Worm (Caenorhabditis elegans): ENCODE results near the gene ZC487.1.

ZC487.1 gene

DNA sequence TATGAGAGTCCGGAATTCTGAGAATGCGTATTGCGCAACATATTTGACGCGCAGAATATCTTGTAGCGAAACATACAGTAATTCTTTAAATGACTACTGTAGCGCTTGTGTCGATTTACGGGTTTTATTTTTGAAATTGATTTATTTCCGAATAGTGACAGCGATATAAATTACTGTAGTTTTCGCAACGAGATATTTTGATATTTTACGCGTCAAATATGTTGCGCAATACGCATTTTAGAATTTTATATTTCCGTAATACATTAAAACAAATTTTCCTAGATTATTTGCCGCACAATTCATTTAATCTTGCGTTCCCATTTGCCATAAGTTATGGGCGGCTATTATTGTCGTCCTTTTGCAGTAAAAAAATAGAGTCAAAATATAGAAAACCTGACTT, 22.0 kb upstream of the ZC487.1 start:
- TF ChIP-seq B0310.2 (tag; optimal IDR thresholded peaks at IDR 0.05) (no peak), hmg-4 (GFP tag; optimal IDR thresholded peaks at IDR 0.05) (no peak), sea-1 (GFP tag; conservative IDR thresholded peaks at IDR 0.05) (no peak), tra-4 (tag; optimal IDR thresholded peaks at IDR 0.05) (no peak), hmbx-1 (tag; optimal IDR thresholded peaks at IDR 0.05) (no peak), ama-1 (optimal IDR thresholded peaks at IDR 0.05) (no peak), ceh-13 (GFP tag; optimal IDR thresholded peaks at IDR 0.05) (no peak)

DNA sequence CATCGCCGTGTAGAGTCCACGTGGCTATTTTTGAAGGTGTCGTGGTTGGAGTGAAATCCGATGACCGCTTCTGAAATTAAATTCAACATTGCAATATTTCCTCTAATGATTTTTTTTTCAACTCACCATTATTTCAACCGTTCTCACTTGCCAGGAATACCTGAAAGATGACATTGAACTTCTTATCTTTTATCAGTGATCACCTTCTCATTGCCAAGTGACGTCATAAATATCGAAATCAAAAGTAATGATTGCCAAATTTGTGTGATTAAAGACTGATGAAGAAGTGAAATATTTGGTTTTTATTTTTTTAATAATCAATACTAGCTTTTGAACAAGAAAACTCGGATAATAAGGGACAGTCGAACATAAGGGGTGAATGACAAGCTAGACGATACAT, 20.6 kb upstream of the ZC487.1 start, which contains the start of gene W02F12.4:
TSS of gene W02F12.4 (minus strand) at position 164 of the 400 bp plus-strand sequence.
- no peak for TF ChIP-seq scrt-1 (GFP tag; IDR thresholded peaks at IDR 0.05)
- TF ChIP-seq B0310.2 (tag; optimal IDR thresholded peaks at IDR 0.05), result no peak
- no peak for TF ChIP-seq hmg-4 (GFP tag; optimal IDR thresholded peaks at IDR 0.05)
- TF ChIP-seq aly-1 (tag; optimal IDR thresholded peaks at IDR 0.05), result no peak
- no peak for TF ChIP-seq flt-1 (GFP tag; IDR thresholded peaks at IDR 0.05)
- TF ChIP-seq sea-1 (GFP tag; conservative IDR thresholded peaks at IDR 0.05), result no peak
- no peak for TF ChIP-seq tbx-37 (GFP tag; conservative IDR thresholded peaks at IDR 0.05)
- TF ChIP-seq F13C5.2 (tag; optimal IDR thresholded peaks at IDR 0.05), result no peak
- TF ChIP-seq hnd-1 (tag; optimal IDR thresholded peaks at IDR 0.05), result no peak
- no peak for TF ChIP-seq tra-4 (tag; optimal IDR thresholded peaks at IDR 0.05)
- no peak for TF ChIP-seq tbx-11 (GFP tag; IDR thresholded peaks at IDR 0.05)
- TF ChIP-seq ama-1 (optimal IDR thresholded peaks at IDR 0.05), result no peak
- no peak for TF ChIP-seq ceh-36 (tag; optimal IDR thresholded peaks at IDR 0.05)
- no peak for TF ChIP-seq ceh-13 (GFP tag; optimal IDR thresholded peaks at IDR 0.05)
- no peak for TF ChIP-seq ets-7 (tag; optimal IDR thresholded peaks at IDR 0.05)
- no peak for TF ChIP-seq hmbx-1 (tag; optimal IDR thresholded peaks at IDR 0.05)

DNA sequence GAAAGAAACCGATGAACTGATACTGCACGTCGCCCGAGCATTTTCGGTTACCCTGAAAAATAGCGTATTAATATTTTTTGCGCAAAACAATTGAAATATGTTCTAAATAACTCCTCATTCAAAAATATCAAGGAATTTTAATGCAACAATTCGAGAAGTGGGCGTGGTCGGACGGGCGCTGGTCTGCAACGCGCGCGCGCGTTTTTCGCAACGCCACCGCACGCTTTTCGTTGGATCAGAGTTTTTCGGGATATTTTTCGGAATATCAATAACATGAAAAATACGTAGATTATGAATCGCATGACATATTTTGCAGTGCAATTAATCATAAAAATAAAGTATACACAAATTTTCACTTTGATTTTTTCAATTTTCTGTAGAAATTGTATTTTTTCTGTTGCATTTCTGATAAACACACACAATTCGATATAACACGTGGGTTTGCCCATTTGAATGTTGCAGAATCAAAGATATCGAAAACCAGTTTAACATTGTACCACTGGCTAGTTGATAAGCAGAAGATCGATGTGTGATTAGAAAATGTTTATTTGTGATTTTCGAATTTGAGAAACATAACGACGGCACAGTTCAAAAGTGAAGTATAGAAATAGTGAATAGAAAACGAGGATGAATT, 18.2 kb upstream of the ZC487.1 start, which contains the start of gene dlst-1:
TSS of gene dlst-1 (minus strand) at position 52 of the 634 bp plus-strand sequence.
- TF ChIP-seq hmbx-1 (tag; optimal IDR thresholded peaks at IDR 0.05) (peak; percentile 5), B0310.2 (tag; optimal IDR thresholded peaks at IDR 0.05) (peak; percentile 23), ama-1 (optimal IDR thresholded peaks at IDR 0.05) (no peak), pes-1 (GFP tag; IDR thresholded peaks at IDR 0.05) (peak; percentile 70; the same call in 1 of the 2 replicates), sea-1 (GFP tag; conservative IDR thresholded peaks at IDR 0.05) (peak; percentile 51; the same call in 1 of the 2 replicates), flt-1 (GFP tag; IDR thresholded peaks at IDR 0.05) (peak; percentile 46; the same call in 1 of the 2 replicates), scrt-1 (GFP tag; IDR thresholded peaks at IDR 0.05) (0 out of 2 replicates have a peak, but pooled peaks have one; percentile 50), ceh-13 (GFP tag; optimal IDR thresholded peaks at IDR 0.05) (peak; percentile 21), tbx-11 (GFP tag; IDR thresholded peaks at IDR 0.05) (peak; percentile 71), hmg-4 (GFP tag; optimal IDR thresholded peaks at IDR 0.05) (peak; percentile 66), tra-4 (tag; optimal IDR thresholded peaks at IDR 0.05) (no peak), aly-1 (tag; optimal IDR thresholded peaks at IDR 0.05) (peak; percentile 52), tbx-37 (GFP tag; conservative IDR thresholded peaks at IDR 0.05) (no peak), F13C5.2 (tag; optimal IDR thresholded peaks at IDR 0.05) (peak; percentile 87), hnd-1 (tag; optimal IDR thresholded peaks at IDR 0.05) (peak; percentile 19), ceh-36 (tag; optimal IDR thresholded peaks at IDR 0.05) (peak; percentile 49), ets-7 (tag; optimal IDR thresholded peaks at IDR 0.05) (no peak)

DNA sequence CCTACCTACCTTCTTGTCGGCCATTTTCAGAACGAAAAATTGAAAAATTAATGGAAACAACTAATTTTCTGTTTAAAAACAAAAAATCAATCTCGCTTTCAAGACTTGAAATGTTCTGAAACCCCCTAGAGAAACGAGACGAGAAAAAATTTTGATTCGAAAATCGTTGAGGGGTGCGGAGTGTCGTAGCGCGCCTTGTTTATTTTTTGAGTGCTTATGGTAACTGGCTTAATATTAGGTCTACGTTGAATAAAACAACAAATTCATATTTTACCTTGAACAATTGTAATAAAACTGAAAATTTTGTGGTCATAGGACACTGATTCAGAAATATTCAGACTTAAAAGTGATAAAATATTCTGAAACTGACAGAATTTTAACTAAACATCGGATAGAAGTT, 16.9 kb upstream of the ZC487.1 start, which contains the start of gene sna-1:
TSS of gene sna-1 (minus strand) at position 218 of the 400 bp plus-strand sequence.
- TF ChIP-seq flt-1 (GFP tag; IDR thresholded peaks at IDR 0.05) (no peak), F13C5.2 (tag; optimal IDR thresholded peaks at IDR 0.05) (no peak), hmg-4 (GFP tag; optimal IDR thresholded peaks at IDR 0.05) (no peak), ceh-36 (tag; optimal IDR thresholded peaks at IDR 0.05) (no peak), B0310.2 (tag; optimal IDR thresholded peaks at IDR 0.05) (no peak), hmbx-1 (tag; optimal IDR thresholded peaks at IDR 0.05) (no peak), sea-1 (GFP tag; conservative IDR thresholded peaks at IDR 0.05) (no peak)

DNA sequence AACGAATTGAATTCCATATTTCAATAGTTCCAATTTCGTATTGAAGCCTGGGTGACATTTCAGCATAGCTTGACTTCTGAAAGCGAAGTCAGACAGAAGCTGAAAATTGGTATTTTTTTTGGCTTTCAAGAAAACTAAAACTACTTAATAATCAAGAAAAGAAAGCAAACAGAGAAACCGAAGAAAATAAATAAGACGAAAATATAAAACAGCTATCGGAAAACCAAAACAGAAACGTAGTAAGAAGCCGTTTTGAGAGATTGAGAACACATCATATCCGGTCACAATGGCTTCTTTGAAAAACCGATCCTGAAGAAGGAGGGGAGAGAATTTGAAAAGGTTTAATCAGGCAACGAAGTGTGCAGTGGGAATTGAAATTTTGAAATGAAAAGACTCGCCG, 9.1 kb upstream of the ZC487.1 start, which contains the start of gene srg-30:
TSS of gene srg-30 (minus strand) at position 101 of the 400 bp plus-strand sequence.
- TF ChIP-seq ets-7 (tag; optimal IDR thresholded peaks at IDR 0.05), result no peak
- no peak for TF ChIP-seq ama-1 (optimal IDR thresholded peaks at IDR 0.05)
- no peak for TF ChIP-seq B0310.2 (tag; optimal IDR thresholded peaks at IDR 0.05)
- TF ChIP-seq ceh-36 (tag; optimal IDR thresholded peaks at IDR 0.05), result no peak
- TF ChIP-seq flt-1 (GFP tag; IDR thresholded peaks at IDR 0.05), result no peak
- TF ChIP-seq ceh-13 (GFP tag; optimal IDR thresholded peaks at IDR 0.05), result no peak
- TF ChIP-seq scrt-1 (GFP tag; IDR thresholded peaks at IDR 0.05), result no peak

DNA sequence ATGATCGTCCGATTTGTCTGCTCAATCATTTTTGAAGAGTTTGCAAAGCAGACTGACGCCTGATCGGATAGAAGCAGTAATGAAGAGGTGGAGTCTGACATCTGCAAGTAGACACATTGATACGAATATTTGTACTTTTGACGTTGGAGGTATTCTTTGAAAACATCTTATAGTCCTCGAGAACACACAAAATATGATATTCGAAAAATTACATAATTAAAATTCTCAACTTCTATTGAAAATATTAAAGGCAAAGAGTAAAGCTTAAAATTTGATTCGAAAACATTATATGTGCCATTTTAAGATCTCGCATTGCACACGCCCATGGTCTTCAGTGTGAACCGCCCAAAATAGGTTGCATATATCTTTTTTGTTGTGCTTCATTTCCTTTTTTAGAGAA, 4.9 kb upstream of the ZC487.1 start, which contains the start of gene ZC487.2:
TSS of gene ZC487.2 (minus strand) at position 101 of the 400 bp plus-strand sequence.
- no peak for TF ChIP-seq ama-1 (optimal IDR thresholded peaks at IDR 0.05)
- no peak for TF ChIP-seq tbx-11 (GFP tag; IDR thresholded peaks at IDR 0.05)
- TF ChIP-seq ceh-36 (tag; optimal IDR thresholded peaks at IDR 0.05), result no peak
- TF ChIP-seq sea-1 (GFP tag; conservative IDR thresholded peaks at IDR 0.05), result no peak
- TF ChIP-seq ets-7 (tag; optimal IDR thresholded peaks at IDR 0.05), result no peak
- TF ChIP-seq scrt-1 (GFP tag; IDR thresholded peaks at IDR 0.05), result no peak
- no peak for TF ChIP-seq hmbx-1 (tag; optimal IDR thresholded peaks at IDR 0.05)
- no peak for TF ChIP-seq B0310.2 (tag; optimal IDR thresholded peaks at IDR 0.05)
- no peak for TF ChIP-seq hmg-4 (GFP tag; optimal IDR thresholded peaks at IDR 0.05)
- TF ChIP-seq tbx-37 (GFP tag; conservative IDR thresholded peaks at IDR 0.05), result no peak
- TF ChIP-seq ceh-13 (GFP tag; optimal IDR thresholded peaks at IDR 0.05), result no peak

DNA sequence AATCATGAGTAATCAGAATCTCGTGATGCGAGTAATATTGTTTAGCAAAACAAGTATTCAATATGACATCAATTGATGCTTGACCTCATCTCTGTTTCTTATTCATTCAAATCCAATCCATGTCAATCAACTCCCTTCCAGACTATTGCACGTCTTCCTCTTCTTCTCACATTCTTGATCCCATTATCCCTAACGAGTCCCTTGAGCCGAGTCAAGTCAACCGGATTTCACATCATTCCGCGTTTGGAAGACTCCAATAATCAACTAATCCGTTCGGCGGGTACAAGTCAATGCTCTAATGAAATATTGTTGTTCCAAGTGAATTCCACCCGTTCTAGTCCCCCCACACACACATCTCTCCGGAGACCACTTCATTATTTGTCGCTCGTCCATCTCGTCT, 1.0 kb upstream of the ZC487.1 start:
- no peak for TF ChIP-seq ceh-36 (tag; optimal IDR thresholded peaks at IDR 0.05)
- TF ChIP-seq ets-7 (tag; optimal IDR thresholded peaks at IDR 0.05), result no peak
- TF ChIP-seq hmbx-1 (tag; optimal IDR thresholded peaks at IDR 0.05), result no peak
- no peak for TF ChIP-seq ceh-13 (GFP tag; optimal IDR thresholded peaks at IDR 0.05)
- no peak for TF ChIP-seq ama-1 (optimal IDR thresholded peaks at IDR 0.05)
- TF ChIP-seq tra-4 (tag; optimal IDR thresholded peaks at IDR 0.05), result no peak
- TF ChIP-seq aly-1 (tag; optimal IDR thresholded peaks at IDR 0.05), result no peak
- TF ChIP-seq F13C5.2 (tag; optimal IDR thresholded peaks at IDR 0.05), result no peak
- TF ChIP-seq tbx-37 (GFP tag; conservative IDR thresholded peaks at IDR 0.05), result no peak
- TF ChIP-seq flt-1 (GFP tag; IDR thresholded peaks at IDR 0.05), result no peak
- no peak for TF ChIP-seq B0310.2 (tag; optimal IDR thresholded peaks at IDR 0.05)
- no peak for TF ChIP-seq pes-1 (GFP tag; IDR thresholded peaks at IDR 0.05)
- no peak for TF ChIP-seq tbx-11 (GFP tag; IDR thresholded peaks at IDR 0.05)
- TF ChIP-seq scrt-1 (GFP tag; IDR thresholded peaks at IDR 0.05), result no peak
- TF ChIP-seq sea-1 (GFP tag; conservative IDR thresholded peaks at IDR 0.05), result no peak
- TF ChIP-seq hnd-1 (tag; optimal IDR thresholded peaks at IDR 0.05), result no peak
- no peak for TF ChIP-seq hmg-4 (GFP tag; optimal IDR thresholded peaks at IDR 0.05)

Measured in whole organism, early embryonic.